Worm (Caenorhabditis elegans) whole organism, early embryonic: Measurements from ENCODE around the gene vps-32.1.

Experiments used
- F13C5.2 ChIP-seq: sonication (generic microtip); optimal IDR thresholded peaks from 2 replicates; lab custom pipeline; 2017; ENCODE audit warnings: mild to moderate bottlenecking, missing genetic modification characterization, inconsistent platforms, missing compliant biosample characterization
- aly-1 ChIP-seq: sonication (generic microtip); optimal IDR thresholded peaks from 2 replicates; lab custom pipeline; 2016; ENCODE audit warnings: missing genetic modification characterization, missing compliant biosample characterization
- ama-1 ChIP-seq: fragments of 150-350 bp; optimal IDR thresholded peaks from 2 replicates; lab custom pipeline; 2014
- ceh-13 ChIP-seq: fragments of 200-800 bp; sonication (Bioruptor generic); optimal IDR thresholded peaks from 2 replicates; lab custom pipeline; 2018; ENCODE audit warnings: mild to moderate bottlenecking, missing genetic modification characterization, missing compliant biosample characterization
- scrt-1 ChIP-seq: fragments of 200-800 bp; sonication (Bioruptor generic); IDR thresholded peaks from 2 replicates; pipeline ENCODE4 v1.3.6; 2022; ENCODE audit warnings: missing genetic modification characterization, missing compliant biosample characterization

- TF ChIP-seq ama-1 (lab: Kevin White, UChicago) (no peak), scrt-1 (GFP tag; lab: Robert Waterston, UW) (no peak), ceh-13 (GFP tag; lab: Kevin White, UChicago) (no peak), F13C5.2 (tag; lab: Kevin White, UChicago) (no peak), aly-1 (tag; lab: Kevin White, UChicago) (no peak)
These were observed 41.3 kb downstream of the vps-32.1 start, which contains the start of gene T19D12.4 for ce11 chrII:6630811-6631210.
